Worm (Caenorhabditis elegans): ENCODE measurements around the gene sto-4.

Gene sto-4

ce11 chrX:11662557-11662956 is 18.6 kb downstream of the sto-4 start (continued):
- TF ChIP-seq nhr-28 (tag; optimal IDR thresholded peaks at IDR 0.05) (peak; percentile 9), lir-3 (tag; optimal IDR thresholded peaks at IDR 0.05) (no peak), arid-1 (GFP tag; conservative IDR thresholded peaks at IDR 0.05) (no peak), zfp-2 (tag; optimal IDR thresholded peaks at IDR 0.05) (no peak), pqm-1 (tag; optimal IDR thresholded peaks at IDR 0.05) (no peak), mes-2 (tag; optimal IDR thresholded peaks at IDR 0.05; ENCODE audit: poor library complexity, severe bottlenecking) (peak; percentile 5), fkh-10 (GFP tag; optimal IDR thresholded peaks at IDR 0.05) (no peak), F49E8.2 (tag; optimal IDR thresholded peaks at IDR 0.05; ENCODE audit: borderline replicate concordance) (no peak), ceh-44 (GFP tag; IDR thresholded peaks at IDR 0.05) (no peak)

- no peak for TF ChIP-seq nhr-28 (tag; optimal IDR thresholded peaks at IDR 0.05)
- no peak for TF ChIP-seq daf-19 (GFP tag; conservative IDR thresholded peaks at IDR 0.05)
- TF ChIP-seq daf-12 (tag; optimal IDR thresholded peaks at IDR 0.05) = no peak
- no peak for TF ChIP-seq unc-130 (GFP tag; optimal IDR thresholded peaks at IDR 0.05)
- TF ChIP-seq mes-2 (tag; optimal IDR thresholded peaks at IDR 0.05; ENCODE audit: poor library complexity, severe bottlenecking) = peak; percentile 9
- TF ChIP-seq vab-7 (GFP tag; IDR thresholded peaks at IDR 0.05) = no peak
- peak; percentile 53 for TF ChIP-seq aha-1 (tag)
- TF ChIP-seq daf-16 (GFP tag; optimal IDR thresholded peaks at IDR 0.05) = no peak
- TF ChIP-seq daf-16 (tag; optimal IDR thresholded peaks at IDR 0.05) = peak; percentile 52
- peak; percentile 8 for TF ChIP-seq dve-1 (tag; optimal IDR thresholded peaks at IDR 0.05; ENCODE audit: insufficient read depth)
- no peak for TF ChIP-seq pha-4 (GFP tag; IDR thresholded peaks at IDR 0.05)
- TF ChIP-seq pha-4 (tag; optimal IDR thresholded peaks at IDR 0.05) = peak; percentile 62
- TF ChIP-seq php-3 (GFP tag; IDR thresholded peaks at IDR 0.05) = no peak
- no peak for TF ChIP-seq nhr-6 (tag; optimal IDR thresholded peaks at IDR 0.05)
- TF ChIP-seq spr-3 (GFP tag; optimal IDR thresholded peaks at IDR 0.05) = no peak
- no peak for TF ChIP-seq madf-9 (GFP tag; conservative IDR thresholded peaks at IDR 0.05)
These were observed 20.3 kb downstream of the sto-4 start for ce11 chrX:11664184-11664583.

- TF ChIP-seq aha-1 (tag) (peak; percentile 61), ceh-20 (GFP tag; IDR thresholded peaks at IDR 0.05) (no peak)
These were observed 21.6 kb downstream of the sto-4 start for ce11 chrX:11665522-11666017.

ce11 chrX:11666545-11667177 is 22.7 kb downstream of the sto-4 start, which contains the start of gene noca-2:
Gene noca-2 (plus strand): TSS chrX:11667127.
- TF ChIP-seq attf-4 (tag; optimal IDR thresholded peaks at IDR 0.05) (no peak), nhr-28 (tag; optimal IDR thresholded peaks at IDR 0.05) (peak; percentile 29), Y105C5A.15 (GFP tag; IDR thresholded peaks at IDR 0.05) (no peak), daf-19 (GFP tag; conservative IDR thresholded peaks at IDR 0.05) (no peak), ceh-62 (tag; optimal IDR thresholded peaks at IDR 0.05) (no peak), nhr-76 (tag; optimal IDR thresholded peaks at IDR 0.05) (no peak), skn-1 (tag; optimal IDR thresholded peaks at IDR 0.05) (no peak), lsy-2 (tag; optimal IDR thresholded peaks at IDR 0.05) (no peak), arid-1 (GFP tag; conservative IDR thresholded peaks at IDR 0.05) (no peak), madf-5 (GFP tag; IDR thresholded peaks at IDR 0.05) (no peak), ZK546.5 (tag; optimal IDR thresholded peaks at IDR 0.05) (no peak), nhr-237 (tag; optimal IDR thresholded peaks at IDR 0.05) (no peak), jun-1 (tag; optimal IDR thresholded peaks at IDR 0.05) (no peak), saeg-2 (GFP tag; IDR thresholded peaks at IDR 0.05) (no peak), spr-1 (tag; optimal IDR thresholded peaks at IDR 0.05) (no peak), gei-8 (GFP tag; optimal IDR thresholded peaks at IDR 0.05) (no peak), aly-2 (tag; optimal IDR thresholded peaks at IDR 0.05) (no peak), daf-12 (tag; optimal IDR thresholded peaks at IDR 0.05) (no peak), nhr-10 (tag; optimal IDR thresholded peaks at IDR 0.05) (no peak), lin-29 (GFP tag; IDR thresholded peaks at IDR 0.05) (no peak), zfp-3 (GFP tag; conservative IDR thresholded peaks at IDR 0.05) (no peak), F10B5.3 (tag; optimal IDR thresholded peaks at IDR 0.05) (no peak), cey-2 (tag; optimal IDR thresholded peaks at IDR 0.05; ENCODE audit: borderline replicate concordance, insufficient read depth) (no peak), F26F4.8 (GFP tag; conservative IDR thresholded peaks at IDR 0.05) (no peak), ceh-28 (tag; optimal IDR thresholded peaks at IDR 0.05) (no peak), snpc-4 (tag; optimal IDR thresholded peaks at IDR 0.05) (no peak), mdl-1 (tag; optimal IDR thresholded peaks at IDR 0.05) (peak in 1 of 2 experiments; percentile 19)

Data from whole organism, L4 larva.